Worm (Caenorhabditis elegans): ENCODE results near the gene grd-7.

Gene grd-7

ce11 chrX:7244756-7245155 lies 24.5 kb downstream of the grd-7 start (continued):
- peak in 1 of 2 experiments; percentile 57 for TF ChIP-seq daf-16 (GFP tag; optimal IDR thresholded peaks at IDR 0.05)
- peak; percentile 95 for TF ChIP-seq daf-16 (tag; optimal IDR thresholded peaks at IDR 0.05)
- TF ChIP-seq ZK337.2 (GFP tag; IDR thresholded peaks at IDR 0.05), result no peak
- TF ChIP-seq aha-1 (tag), result peak; percentile 90
- peak; percentile 2 for TF ChIP-seq dpl-1 (GFP tag; optimal IDR thresholded peaks at IDR 0.05)
- peak; percentile 94 for TF ChIP-seq dmd-6 (GFP tag; IDR thresholded peaks at IDR 0.05)
- TF ChIP-seq mdt-29 (GFP tag; IDR thresholded peaks at IDR 0.05), result peak; percentile 74
- TF ChIP-seq nhr-77 (tag; optimal IDR thresholded peaks at IDR 0.05), result peak; percentile 73
- TF ChIP-seq mes-2 (tag; optimal IDR thresholded peaks at IDR 0.05; ENCODE audit: poor library complexity, severe bottlenecking), result peak; percentile 44
- TF ChIP-seq saeg-2 (GFP tag; IDR thresholded peaks at IDR 0.05), result 0 out of 2 replicates have a peak, but pooled peaks have one; percentile 8
- TF ChIP-seq hif-1 (tag; optimal IDR thresholded peaks at IDR 0.05), result peak in 1 of 2 experiments; percentile 25
- peak; percentile 31 for TF ChIP-seq mep-1 (tag; optimal IDR thresholded peaks at IDR 0.05)
- TF ChIP-seq pha-4 (GFP tag; IDR thresholded peaks at IDR 0.05), result no peak
- peak; percentile 33 for TF ChIP-seq pha-4 (tag; optimal IDR thresholded peaks at IDR 0.05)
- no peak for TF ChIP-seq aly-2 (tag; optimal IDR thresholded peaks at IDR 0.05)
- TF ChIP-seq egl-27 (tag; optimal IDR thresholded peaks at IDR 0.05), result no peak
- no peak for TF ChIP-seq rbr-2 (tag; optimal IDR thresholded peaks at IDR 0.05)
- TF ChIP-seq nhr-41 (GFP tag; IDR thresholded peaks at IDR 0.05), result no peak
- TF ChIP-seq nhr-28 (tag; optimal IDR thresholded peaks at IDR 0.05), result peak; percentile 86
- peak; percentile 92 for TF ChIP-seq dve-1 (tag; optimal IDR thresholded peaks at IDR 0.05; ENCODE audit: insufficient read depth)
- peak in 1 of 2 experiments; percentile 61 for TF ChIP-seq mdl-1 (tag; optimal IDR thresholded peaks at IDR 0.05)

- TF ChIP-seq pqm-1 (tag; optimal IDR thresholded peaks at IDR 0.05) (peak; percentile 50), snpc-1.2 (GFP tag; IDR thresholded peaks at IDR 0.05) (no peak), ZK337.2 (GFP tag; IDR thresholded peaks at IDR 0.05) (no peak), ctbp-1 (GFP tag; IDR thresholded peaks at IDR 0.05) (no peak), daf-12 (tag; optimal IDR thresholded peaks at IDR 0.05) (no peak), dve-1 (tag; optimal IDR thresholded peaks at IDR 0.05; ENCODE audit: insufficient read depth) (no peak), lir-3 (tag; optimal IDR thresholded peaks at IDR 0.05) (no peak), ceh-62 (tag; optimal IDR thresholded peaks at IDR 0.05) (no peak), ceh-82 (tag; optimal IDR thresholded peaks at IDR 0.05) (no peak), zag-1 (tag; optimal IDR thresholded peaks at IDR 0.05) (no peak), unc-39 (tag; optimal IDR thresholded peaks at IDR 0.05) (no peak), hmg-1.1 (GFP tag; IDR thresholded peaks at IDR 0.05) (no peak), lin-29 (GFP tag; IDR thresholded peaks at IDR 0.05) (no peak), tag-97 (GFP tag; IDR thresholded peaks at IDR 0.05) (no peak), ama-1 (optimal IDR thresholded peaks at IDR 0.05) (peak; percentile 10), ceh-44 (GFP tag; IDR thresholded peaks at IDR 0.05) (no peak), dpl-1 (GFP tag; optimal IDR thresholded peaks at IDR 0.05) (no peak), egl-43 (GFP tag; IDR thresholded peaks at IDR 0.05) (no peak), zfp-2 (tag; optimal IDR thresholded peaks at IDR 0.05) (no peak), ztf-11 (tag; optimal IDR thresholded peaks at IDR 0.05) (no peak), snpc-4 (tag; optimal IDR thresholded peaks at IDR 0.05) (no peak), daf-8 (GFP tag; IDR thresholded peaks at IDR 0.05) (no peak), dmd-9 (GFP tag; IDR thresholded peaks at IDR 0.05) (no peak), ztf-7 (tag; optimal IDR thresholded peaks at IDR 0.05) (no peak), gei-8 (GFP tag; optimal IDR thresholded peaks at IDR 0.05) (no peak), dmd-6 (GFP tag; IDR thresholded peaks at IDR 0.05) (peak; percentile 43; the same call in 1 of the 2 replicates), D1046.2 (GFP tag; IDR thresholded peaks at IDR 0.05) (no peak), ceh-32 (tag; optimal IDR thresholded peaks at IDR 0.05; ENCODE audit: poor library complexity) (no peak), daf-16 (GFP tag; optimal IDR thresholded peaks at IDR 0.05) (no peak), daf-16 (tag; optimal IDR thresholded peaks at IDR 0.05) (peak; percentile 36), Y105C5A.15 (GFP tag; IDR thresholded peaks at IDR 0.05) (no peak), nhr-77 (tag; optimal IDR thresholded peaks at IDR 0.05) (no peak), lsy-2 (tag; optimal IDR thresholded peaks at IDR 0.05) (no peak), aly-2 (tag; optimal IDR thresholded peaks at IDR 0.05) (no peak), skn-1 (tag; optimal IDR thresholded peaks at IDR 0.05) (no peak), hlh-30 (tag; optimal IDR thresholded peaks at IDR 0.05; ENCODE audit: insufficient read depth) (no peak), nhr-48 (tag; optimal IDR thresholded peaks at IDR 0.05) (peak; percentile 12), nhr-6 (tag; optimal IDR thresholded peaks at IDR 0.05) (no peak), nhr-28 (tag; optimal IDR thresholded peaks at IDR 0.05) (peak; percentile 25)
Observed at ce11 chrX:7242878-7243277, 26.4 kb downstream of the grd-7 start, which contains the start of gene F46H5.7. Gene F46H5.7, minus strand, starts transcription at chrX:7242983.

All from whole organism, L4 larva.